Fruit fly (Drosophila melanogaster) whole organism, embryonic: ENCODE results near the gene CG33191.

Experiments used
- Asciz ChIP-seq: fragments of 200-800 bp; sonication (Bioruptor generic); optimal IDR thresholded peaks from 2 replicates; lab custom pipeline; 2017; ENCODE audit warnings: missing biosample characterization, mild to moderate bottlenecking, missing genetic modification characterization, missing genetic modification reagents
- Awh ChIP-seq: fragments of 200-800 bp; sonication (Bioruptor generic); IDR thresholded peaks from 2 replicates; pipeline ENCODE4, ENCODE4 v1.3.6; 2022; ENCODE audit warnings: missing biosample characterization, missing genetic modification characterization
- CG10267 ChIP-seq: fragments of 200-800 bp; sonication (Bioruptor generic); optimal IDR thresholded peaks from 2 replicates; lab custom pipeline; 2018; ENCODE audit warnings: missing biosample characterization, mild to moderate bottlenecking, missing genetic modification characterization, moderate library complexity
- CG10321 ChIP-seq: fragments of 200-800 bp; sonication (Bioruptor generic); IDR thresholded peaks from 2 replicates; pipeline ENCODE4 v1.3.6; 2022; ENCODE audit warnings: missing biosample characterization, missing genetic modification characterization
- CG10979 ChIP-seq: fragments of 200-800 bp; sonication (Bioruptor generic); optimal IDR thresholded peaks from 2 replicates; lab custom pipeline; 2018; ENCODE audit warnings: missing biosample characterization, mild to moderate bottlenecking, missing genetic modification characterization, moderate library complexity
- CG13287 ChIP-seq: fragments of 200-800 bp; sonication (Bioruptor generic); IDR thresholded peaks from 2 replicates; pipeline ENCODE4 v1.3.6; 2022; ENCODE audit warnings: missing biosample characterization, missing genetic modification characterization; ENCODE audit not compliant: partially characterized antibody
- CG14860 ChIP-seq: fragments of 200-800 bp; sonication (Bioruptor generic); IDR thresholded peaks from 3 replicates; pipeline ENCODE4 v1.3.6; 2022; ENCODE audit warnings: missing biosample characterization, missing genetic modification characterization; ENCODE audit not compliant: partially characterized antibody
- CG15011 ChIP-seq: fragments of 200-800 bp; sonication (Bioruptor generic); optimal IDR thresholded peaks from 3 replicates; lab custom pipeline; 2018; ENCODE audit warnings: missing biosample characterization, mild to moderate bottlenecking, missing genetic modification characterization
- CG17186 ChIP-seq: fragments of 200-800 bp; sonication (Bioruptor generic); optimal IDR thresholded peaks from 3 replicates; lab custom pipeline; 2017; ENCODE audit warnings: missing biosample characterization, missing genetic modification reagents, missing genetic modification characterization
- CG3281 ChIP-seq: fragments of 200-800 bp; sonication (Bioruptor generic); optimal IDR thresholded peaks from 3 replicates; lab custom pipeline; 2017; ENCODE audit warnings: missing biosample characterization, mild to moderate bottlenecking, missing genetic modification characterization
- CG3838 ChIP-seq: fragments of 200-800 bp; sonication (Bioruptor generic); optimal IDR thresholded peaks from 3 replicates; lab custom pipeline; 2016; ENCODE audit warnings: missing biosample characterization, missing genetic modification characterization
- CG4360 ChIP-seq: fragments of 200-800 bp; sonication (Bioruptor generic); IDR thresholded peaks from 2 replicates; pipeline ENCODE4 v1.3.6; 2022; ENCODE audit warnings: missing biosample characterization, missing genetic modification characterization
- CG8281 ChIP-seq: fragments of 200-800 bp; sonication (Bioruptor generic); optimal IDR thresholded peaks from 2 replicates; lab custom pipeline; 2018; ENCODE audit warnings: missing biosample characterization, mild to moderate bottlenecking, missing genetic modification characterization, moderate library complexity
- CG9437 ChIP-seq: fragments of 200-800 bp; sonication (Bioruptor generic); optimal IDR thresholded peaks from 2 replicates; lab custom pipeline; 2018; ENCODE audit warnings: missing biosample characterization, mild to moderate bottlenecking, missing genetic modification characterization
- Dll ChIP-seq: fragments of 200-800 bp; sonication (Bioruptor generic); IDR thresholded peaks from 4 replicates; pipeline ENCODE4 v1.3.6; 2022; ENCODE audit warnings: missing biosample characterization, missing genetic modification characterization; ENCODE audit not compliant: partially characterized antibody
- Dref ChIP-seq: fragments of 200-800 bp; sonication (Bioruptor generic); IDR thresholded peaks from 2 replicates; pipeline ENCODE4 v1.3.6; 2022; ENCODE audit warnings: missing biosample characterization, missing genetic modification characterization
- E2f1 ChIP-seq: fragments of 200-800 bp; sonication (Bioruptor generic); IDR thresholded peaks from 2 replicates; pipeline ENCODE4 v1.3.6; 2022; ENCODE audit warnings: missing biosample characterization, missing genetic modification characterization
- Ets65A ChIP-seq: fragments of 200-800 bp; sonication (Bioruptor generic); peaks from one replicate; lab custom pipeline; 2016; ENCODE audit warnings: missing biosample characterization, missing genetic modification characterization
- Fer1 ChIP-seq: fragments of 200-800 bp; sonication (Bioruptor generic); optimal IDR thresholded peaks from 2 replicates; lab custom pipeline; 2017; ENCODE audit warnings: missing biosample characterization, mild to moderate bottlenecking, missing genetic modification characterization
- Hand ChIP-seq: fragments of 200-800 bp; sonication (Bioruptor generic); optimal IDR thresholded peaks from 2 replicates; lab custom pipeline; 2017; ENCODE audit warnings: mild to moderate bottlenecking, missing biosample characterization, missing genetic modification reagents, missing genetic modification characterization
- Hey ChIP-seq: fragments of 200-800 bp; sonication (Bioruptor generic); optimal IDR thresholded peaks from 3 replicates; lab custom pipeline; 2018; ENCODE audit warnings: missing biosample characterization, mild to moderate bottlenecking, missing genetic modification characterization
- HmgD ChIP-seq: fragments of 200-800 bp; sonication (Bioruptor generic); optimal IDR thresholded peaks from 3 replicates; lab custom pipeline; 2016; ENCODE audit warnings: missing biosample characterization, missing genetic modification characterization
- Hmx ChIP-seq: fragments of 200-800 bp; sonication (Bioruptor generic); optimal IDR thresholded peaks from 2 replicates; lab custom pipeline; 2016; ENCODE audit warnings: missing biosample characterization, missing genetic modification characterization
- MBD-R2 ChIP-seq: fragments of 200-800 bp; sonication (Bioruptor generic); IDR thresholded peaks from 2 replicates; pipeline ENCODE4 v1.3.6; 2022; ENCODE audit warnings: missing biosample characterization, missing genetic modification characterization
- MESR4 ChIP-seq: fragments of 200-800 bp; sonication (Bioruptor generic); optimal IDR thresholded peaks from 2 replicates; lab custom pipeline; 2018; ENCODE audit warnings: missing biosample characterization, mild to moderate bottlenecking, missing genetic modification characterization, moderate library complexity
- Opbp ChIP-seq: fragments of 200-800 bp; sonication (Bioruptor generic); IDR thresholded peaks from 3 replicates; pipeline ENCODE4 v1.3.6; 2022; ENCODE audit warnings: missing biosample characterization, missing genetic modification characterization; ENCODE audit not compliant: partially characterized antibody
- PHDP ChIP-seq: fragments of 200-800 bp; sonication (Bioruptor generic); optimal IDR thresholded peaks from 3 replicates; lab custom pipeline; 2018; ENCODE audit warnings: missing biosample characterization, mild to moderate bottlenecking, missing genetic modification characterization, moderate library complexity
- Spps ChIP-seq: fragments of 200-800 bp; sonication (Bioruptor generic); optimal IDR thresholded peaks from 2 replicates; lab custom pipeline; 2018; ENCODE audit warnings: missing biosample characterization, mild to moderate bottlenecking, missing genetic modification characterization
- ab ChIP-seq: fragments of 200-800 bp; sonication (Bioruptor generic); optimal IDR thresholded peaks from 2 replicates; lab custom pipeline; 2016; ENCODE audit warnings: missing biosample characterization, missing genetic modification characterization
- ac ChIP-seq: fragments of 200-800 bp; sonication (Bioruptor generic); optimal IDR thresholded peaks from 3 replicates; lab custom pipeline; 2017; ENCODE audit warnings: missing biosample characterization, mild to moderate bottlenecking, missing genetic modification characterization
- al ChIP-seq: fragments of 200-800 bp; sonication (Bioruptor generic); IDR thresholded peaks from 2 replicates; pipeline ENCODE4 v1.3.6; 2022; ENCODE audit warnings: missing biosample characterization, missing genetic modification characterization
- amos ChIP-seq: fragments of 200-800 bp; sonication (Bioruptor generic); IDR thresholded peaks from 2 replicates; pipeline ENCODE4 v1.3.6; 2022; ENCODE audit warnings: missing biosample characterization, missing genetic modification characterization; ENCODE audit not compliant: partially characterized antibody
- ara ChIP-seq: fragments of 200-800 bp; sonication (Bioruptor generic); IDR thresholded peaks from 2 replicates; pipeline ENCODE4 v1.3.6; 2022; ENCODE audit warnings: missing biosample characterization, missing genetic modification characterization
- dm ChIP-seq: fragments of 200-800 bp; sonication (Bioruptor generic); optimal IDR thresholded peaks from 3 replicates; lab custom pipeline; 2016; ENCODE audit warnings: missing biosample characterization, missing genetic modification characterization
- ems ChIP-seq: fragments of 200-800 bp; sonication (Bioruptor generic); optimal IDR thresholded peaks from 3 replicates; lab custom pipeline; 2016; ENCODE audit warnings: missing biosample characterization, missing genetic modification characterization
- esg ChIP-seq: fragments of 200-800 bp; sonication (Bioruptor generic); conservative IDR thresholded peaks from 2 replicates; pipeline ENCODE4 v1.3.6; 2022; ENCODE audit warnings: missing biosample characterization, missing genetic modification characterization
- ind ChIP-seq: fragments of 200-800 bp; sonication (Bioruptor generic); optimal IDR thresholded peaks from 3 replicates; lab custom pipeline; 2016; ENCODE audit warnings: missing biosample characterization, missing genetic modification characterization
- odd ChIP-seq: fragments of 200-800 bp; sonication (Bioruptor generic); optimal IDR thresholded peaks from 2 replicates; lab custom pipeline; 2017; ENCODE audit warnings: missing biosample characterization, mild to moderate bottlenecking, missing genetic modification characterization
- org-1 ChIP-seq: fragments of 200-800 bp; sonication (Bioruptor generic); optimal IDR thresholded peaks from 2 replicates; lab custom pipeline; 2017; ENCODE audit warnings: missing biosample characterization, missing genetic modification characterization
- pb ChIP-seq: fragments of 200-800 bp; sonication (Bioruptor generic); optimal IDR thresholded peaks from 3 replicates; lab custom pipeline; 2016; ENCODE audit warnings: missing biosample characterization, missing genetic modification characterization
- phol ChIP-seq: fragments of 200-800 bp; sonication (Bioruptor generic); optimal IDR thresholded peaks from 3 replicates; lab custom pipeline; 2018; ENCODE audit warnings: missing biosample characterization, mild to moderate bottlenecking, missing genetic modification characterization, moderate library complexity
- prd ChIP-seq, 3 experiments: fragments of >200 bp in 2 of 3; fragments of 200-800 bp in 1 of 3; sonication (Bioruptor generic) in 1 of 3; optimal IDR thresholded peaks in 2 of 3; IDR thresholded peaks in 1 of 3; 2 replicates in 2 of 3; 3 replicates in 1 of 3; pipeline versions ENCODE4 v1.3.6 to Lab custom; 2017 to 2022; ENCODE audit warnings: missing biosample characterization in 1 of 3, missing genetic modification characterization in 1 of 3
- scrt ChIP-seq: fragments of 200-800 bp; sonication (Bioruptor generic); optimal IDR thresholded peaks from 2 replicates; lab custom pipeline; 2018; ENCODE audit warnings: missing biosample characterization, mild to moderate bottlenecking, missing genetic modification characterization, moderate library complexity
- sim ChIP-seq: fragments of 200-800 bp; sonication (Bioruptor generic); IDR thresholded peaks from 2 replicates; pipeline ENCODE4 v1.3.6; 2022; ENCODE audit warnings: missing biosample characterization, missing genetic modification characterization
- sima ChIP-seq: fragments of 200-800 bp; sonication (Bioruptor generic); optimal IDR thresholded peaks from 2 replicates; lab custom pipeline; 2016; ENCODE audit warnings: missing biosample characterization, missing genetic modification characterization
- sisA ChIP-seq: fragments of 200-800 bp; sonication (Bioruptor generic); IDR thresholded peaks from 2 replicates; pipeline ENCODE4 v1.3.6; 2022; ENCODE audit warnings: missing biosample characterization, missing genetic modification characterization
- sug ChIP-seq: fragments of 200-800 bp; optimal IDR thresholded peaks from 2 replicates; lab custom pipeline; 2019; ENCODE audit warnings: missing biosample characterization, mild to moderate bottlenecking, missing genetic modification characterization, moderate library complexity
- tin ChIP-seq: fragments of 200-800 bp; sonication (Bioruptor generic); optimal IDR thresholded peaks from 3 replicates; lab custom pipeline; 2016; ENCODE audit warnings: missing biosample characterization, missing genetic modification characterization
- tna ChIP-seq: fragments of 200-800 bp; sonication (Bioruptor generic); IDR thresholded peaks from 2 replicates; pipeline ENCODE4 v1.3.6; 2022; ENCODE audit warnings: missing biosample characterization, missing genetic modification characterization; ENCODE audit not compliant: partially characterized antibody
- vvl ChIP-seq: fragments of 200-800 bp; sonication (Bioruptor generic); IDR thresholded peaks from 2 replicates; pipeline ENCODE4 v1.3.6; 2022; ENCODE audit warnings: missing biosample characterization, missing genetic modification characterization
- wor ChIP-seq: fragments of 200-800 bp; sonication (Bioruptor generic); IDR thresholded peaks from 2 replicates; pipeline ENCODE4 v1.3.6; 2022; ENCODE audit warnings: missing biosample characterization, missing genetic modification characterization

The CG33191 gene

DNA sequence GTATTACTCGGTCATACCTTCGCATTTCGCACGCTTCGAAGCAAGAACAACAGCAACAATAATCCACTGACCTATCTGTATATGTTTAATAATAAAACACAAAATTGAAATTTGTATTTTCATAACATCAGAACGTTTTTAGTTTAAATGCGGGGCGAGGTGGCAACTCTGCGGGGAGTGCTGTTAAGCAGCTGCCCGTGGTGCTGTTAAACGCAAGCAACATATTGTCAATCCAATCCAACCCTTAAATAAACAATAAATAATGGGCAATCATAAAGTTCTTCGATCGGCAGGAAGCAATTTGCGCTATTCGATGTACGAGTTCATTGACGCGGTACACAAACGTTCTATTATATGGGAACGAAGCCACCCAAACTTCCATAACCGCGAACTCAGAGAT, 26.4 kb upstream of the CG33191 start, which contains the start of gene hng2:
Gene hng2 (plus strand): TSS at position 219 of the 400 bp plus-strand sequence.
- TF ChIP-seq E2f1 (no peak), Dref (GFP tag; lab: Robert Waterston, UW) (peak; percentile 34; the same call in 1 of the 2 replicates), scrt (GFP tag; lab: Kevin White, UChicago) (no peak), dm (GFP tag; lab: Kevin White, UChicago) (no peak), ind (GFP tag; lab: Kevin White, UChicago) (no peak), CG10267 (tag; lab: Kevin White, UChicago) (no peak), ems (GFP tag; lab: Kevin White, UChicago) (no peak), CG15011 (GFP tag; lab: Kevin White, UChicago) (no peak), amos (no peak), CG3281 (GFP tag; lab: Kevin White, UChicago) (no peak), CG8281 (peak; percentile 81), CG3838 (GFP tag; lab: Kevin White, UChicago) (peak; percentile 74), org-1 (GFP tag; lab: Kevin White, UChicago) (no peak), tin (no peak), PHDP (tag; lab: Kevin White, UChicago) (no peak), ac (GFP tag; lab: Kevin White, UChicago) (no peak), CG9437 (GFP tag; lab: Kevin White, UChicago) (no peak), esg (GFP tag; lab: Robert Waterston, UW) (no peak), wor (GFP tag; lab: Robert Waterston, UW) (no peak), MBD-R2 (GFP tag; lab: Robert Waterston, UW) (peak; percentile 39; the same call in 1 of the 2 replicates), HmgD (GFP tag; lab: Kevin White, UChicago) (no peak), CG10979 (no peak), al (GFP tag; lab: Robert Waterston, UW) (no peak), pb (GFP tag; lab: Kevin White, UChicago) (no peak), Dll (GFP tag; lab: Robert Waterston, UW) (no peak), MESR4 (GFP tag; lab: Kevin White, UChicago) (peak; percentile 16), odd (GFP tag; lab: Kevin White, UChicago) (no peak), Asciz (GFP tag; lab: Kevin White, UChicago) (no peak), Spps (no peak), prd (optimal IDR thresholded peaks at IDR 0.05; lab: Kevin White, UChicago) (no peak), prd (GFP tag; IDR thresholded peaks at IDR 0.05; lab: Robert Waterston, UW) (no peak), sima (GFP tag; lab: Kevin White, UChicago) (no peak), phol (tag; lab: Kevin White, UChicago) (no peak), CG10321 (GFP tag; lab: Robert Waterston, UW) (no peak), Fer1 (GFP tag; lab: Kevin White, UChicago) (no peak), sim (GFP tag; lab: Robert Waterston, UW) (no peak), CG13287 (GFP tag; lab: Robert Waterston, UW) (0 out of 2 replicates have a peak, but pooled peaks have one; percentile 8), ara (GFP tag; lab: Robert Waterston, UW) (no peak), Hmx (GFP tag; lab: Kevin White, UChicago) (no peak), tna (GFP tag; lab: Robert Waterston, UW) (no peak), sug (tag; lab: Kevin White, UChicago) (no peak), ab (GFP tag; lab: Kevin White, UChicago) (no peak), Hand (GFP tag; lab: Kevin White, UChicago) (no peak), sisA (GFP tag; lab: Robert Waterston, UW) (no peak), Ets65A (GFP tag; lab: Kevin White, UChicago) (peak; percentile 28), CG17186 (GFP tag; lab: Kevin White, UChicago) (peak; percentile 99), vvl (GFP tag; lab: Robert Waterston, UW) (no peak), CG4360 (GFP tag; lab: Robert Waterston, UW) (no peak), Awh (GFP tag; lab: Robert Waterston, UW) (no peak), Opbp (GFP tag; lab: Robert Waterston, UW) (no peak), Hey (tag; lab: Kevin White, UChicago) (no peak), CG14860 (no peak)
